Worm (Caenorhabditis elegans): Measurements from ENCODE around the gene srv-31.
A peak's percentile ranks its signal among the peaks of the same experiment; 100 is the strongest.
"Not testable (repeated sequence)": the region's sequence is repeated elsewhere in the genome, so short reads cannot be mapped to it uniquely, and the experiment has no call there.

The srv-31 gene

ce11 chrIV:6258967-6259366 is 12.9 kb downstream of the srv-31 start:
- TF ChIP-seq unc-55 (GFP tag; optimal IDR thresholded peaks at IDR 0.05) (no peak), zag-1 (tag; optimal IDR thresholded peaks at IDR 0.05) (no peak), nhr-23 (tag; optimal IDR thresholded peaks at IDR 0.05) (no peak), fos-1 (tag; optimal IDR thresholded peaks at IDR 0.05) (no peak), lsy-2 (tag; optimal IDR thresholded peaks at IDR 0.05) (no peak), lin-11 (tag; optimal IDR thresholded peaks at IDR 0.05) (no peak), mab-5 (tag; optimal IDR thresholded peaks at IDR 0.05) (no peak), elt-3 (tag; optimal IDR thresholded peaks at IDR 0.05) (no peak)

ce11 chrIV:6254635-6255034 is 17.2 kb downstream of the srv-31 start, which contains the start of gene T13A10.64:
Gene T13A10.64 (plus strand): TSS chrIV:6254935.
- TF ChIP-seq zag-1 (tag; optimal IDR thresholded peaks at IDR 0.05) (no peak), lin-39 (tag; optimal IDR thresholded peaks at IDR 0.05) (no peak), dmd-4 (tag; optimal IDR thresholded peaks at IDR 0.05) (no peak), ZK546.5 (tag; optimal IDR thresholded peaks at IDR 0.05) (no peak), mbf-1 (tag; optimal IDR thresholded peaks at IDR 0.05) (no peak), nhr-6 (tag; optimal IDR thresholded peaks at IDR 0.05) (no peak)

DNA sequence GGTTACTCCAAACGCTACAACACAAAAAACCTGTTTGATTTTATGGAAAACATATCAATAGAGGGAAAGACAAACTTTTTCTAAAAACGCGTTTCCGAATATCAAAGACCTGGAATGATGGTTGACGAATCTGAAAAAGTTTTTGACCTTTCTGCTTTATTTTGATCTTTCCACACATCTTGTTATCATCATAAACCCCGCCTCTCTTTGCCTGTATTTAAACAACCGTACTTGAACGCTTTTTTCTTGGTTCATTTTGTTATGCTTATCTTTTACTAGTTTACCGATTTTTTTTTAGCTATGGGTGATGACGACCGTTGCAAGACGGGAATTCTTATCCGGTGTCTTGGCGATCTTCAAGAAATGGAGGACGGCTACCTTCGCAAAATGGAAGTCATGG is 18.8 kb downstream of the srv-31 start, which contains the start of gene T13A10.2:
Gene T13A10.2 (plus strand): TSS at position 301 of the 400 bp plus-strand sequence.
- not testable (repeated sequence) for TF ChIP-seq nhr-77, nhr-6, aly-2 (tag; optimal IDR thresholded peaks at IDR 0.05)

ce11 chrIV:6249591-6249990 is 22.2 kb downstream of the srv-31 start, which contains the start of gene F58F9.1:
Gene F58F9.1 (plus strand): TSS chrIV:6249841.
- TF ChIP-seq lin-13 (GFP tag; optimal IDR thresholded peaks at IDR 0.05) (no peak), fos-1 (tag; optimal IDR thresholded peaks at IDR 0.05) (no peak), mab-5 (tag; optimal IDR thresholded peaks at IDR 0.05) (peak; percentile 36), lsy-2 (tag; optimal IDR thresholded peaks at IDR 0.05) (peak in 1 of 2 experiments; percentile 37), unc-55 (GFP tag; optimal IDR thresholded peaks at IDR 0.05) (peak; percentile 79), R02D3.7 (tag; optimal IDR thresholded peaks at IDR 0.05) (no peak), C34F6.9 (tag; optimal IDR thresholded peaks at IDR 0.05) (peak; percentile 24), alr-1 (tag; optimal IDR thresholded peaks at IDR 0.05) (no peak), nhr-10 (tag; optimal IDR thresholded peaks at IDR 0.05) (no peak), lin-39 (tag; optimal IDR thresholded peaks at IDR 0.05) (no peak)

DNA sequence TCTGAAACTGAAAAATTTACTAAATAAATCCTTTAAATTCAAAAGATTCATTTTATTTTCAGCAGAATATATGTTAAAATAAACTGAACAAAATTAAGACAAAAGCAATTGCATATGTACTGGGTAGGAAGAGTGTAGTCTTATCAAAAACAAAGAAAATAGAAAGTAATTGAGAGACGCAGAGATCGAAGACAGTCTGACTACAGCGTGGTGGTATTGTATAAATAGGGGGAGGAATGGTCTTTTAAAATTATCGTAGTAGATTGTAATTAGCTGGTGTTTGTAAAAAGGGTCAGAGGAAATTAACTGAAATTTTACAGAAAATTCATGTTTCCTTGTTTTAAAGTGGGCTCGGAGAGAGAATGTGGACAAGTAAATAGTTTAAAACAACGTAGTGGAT is 23.3 kb downstream of the srv-31 start, which contains the start of gene acox-3:
Gene acox-3 (minus strand): TSS at position 7 of the 400 bp plus-strand sequence.
- TF ChIP-seq lsy-2 (tag; optimal IDR thresholded peaks at IDR 0.05), result no peak
- TF ChIP-seq unc-55 (GFP tag; optimal IDR thresholded peaks at IDR 0.05), result no peak
- no peak for TF ChIP-seq dmd-4 (tag; optimal IDR thresholded peaks at IDR 0.05)
- TF ChIP-seq fos-1 (tag; optimal IDR thresholded peaks at IDR 0.05), result peak; percentile 56
- no peak for TF ChIP-seq unc-39 (tag; optimal IDR thresholded peaks at IDR 0.05)
- TF ChIP-seq gmeb-1 (tag; optimal IDR thresholded peaks at IDR 0.05), result peak; percentile 58
- TF ChIP-seq mab-5 (tag; optimal IDR thresholded peaks at IDR 0.05), result no peak
- no peak for TF ChIP-seq peb-1 (tag; optimal IDR thresholded peaks at IDR 0.05)
- TF ChIP-seq blmp-1 (tag; optimal IDR thresholded peaks at IDR 0.05; ENCODE audit: insufficient read depth), result peak; percentile 28
- TF ChIP-seq R02D3.7 (tag; optimal IDR thresholded peaks at IDR 0.05), result no peak
- peak; percentile 24 for TF ChIP-seq crh-2 (tag; optimal IDR thresholded peaks at IDR 0.05)
- peak; percentile 82 for TF ChIP-seq sma-9 (GFP tag; optimal IDR thresholded peaks at IDR 0.05)
- TF ChIP-seq sma-9 (tag; optimal IDR thresholded peaks at IDR 0.05), result no peak
- TF ChIP-seq lin-13 (GFP tag; optimal IDR thresholded peaks at IDR 0.05), result no peak
- TF ChIP-seq Y55F3AM.14 (GFP tag; optimal IDR thresholded peaks at IDR 0.05), result no peak

DNA sequence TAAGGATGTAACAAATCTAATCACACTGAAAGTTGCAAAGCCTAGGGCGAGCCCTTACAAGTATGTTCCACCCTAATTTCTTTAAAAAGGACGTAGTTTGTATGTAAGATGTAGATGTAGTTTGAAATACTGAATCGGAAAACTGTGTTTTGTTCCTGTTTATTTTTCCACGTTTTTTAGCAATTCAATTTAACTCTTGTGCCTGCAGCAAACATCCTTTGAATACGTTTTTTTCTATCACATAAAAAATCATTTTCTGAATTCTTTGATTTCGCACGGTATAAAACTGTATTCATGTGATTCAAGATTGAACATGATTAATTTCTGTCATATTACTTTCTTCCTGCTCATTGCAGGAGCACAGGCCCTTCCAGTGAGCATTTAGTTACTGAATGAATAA is 31.8 kb downstream of the srv-31 start, which contains the start of gene F58F9.9:
Gene F58F9.9 (plus strand): TSS at position 301 of the 400 bp plus-strand sequence.
- TF ChIP-seq lin-13 (GFP tag; optimal IDR thresholded peaks at IDR 0.05) (no peak), nhr-12 (tag; optimal IDR thresholded peaks at IDR 0.05) (no peak), zag-1 (tag; optimal IDR thresholded peaks at IDR 0.05) (no peak), gmeb-1 (tag; optimal IDR thresholded peaks at IDR 0.05) (no peak), nhr-237 (tag; optimal IDR thresholded peaks at IDR 0.05) (no peak), crh-2 (tag; optimal IDR thresholded peaks at IDR 0.05) (no peak), fos-1 (tag; optimal IDR thresholded peaks at IDR 0.05) (no peak), mab-5 (tag; optimal IDR thresholded peaks at IDR 0.05) (no peak), R02D3.7 (tag; optimal IDR thresholded peaks at IDR 0.05) (no peak), unc-55 (GFP tag; optimal IDR thresholded peaks at IDR 0.05) (no peak), Y55F3AM.14 (GFP tag; optimal IDR thresholded peaks at IDR 0.05) (no peak), ztf-4 (tag; optimal IDR thresholded peaks at IDR 0.05) (no peak), nhr-25 (tag; optimal IDR thresholded peaks at IDR 0.05) (no peak)

Data from whole organism, L2 larva.